Worm (Caenorhabditis elegans): Measurements from ENCODE around the gene ZK285.2.
A peak's percentile ranks its signal among the peaks of the same experiment; 100 is the strongest.

The ZK285.2 gene

ce11 chrV:16022600-16022999 lies 24.1 kb upstream of the ZK285.2 start (continued):
- TF ChIP-seq mdl-1 (tag; optimal IDR thresholded peaks at IDR 0.05) (no peak), sptf-1 (tag; optimal IDR thresholded peaks at IDR 0.05) (no peak), skn-1 (tag; optimal IDR thresholded peaks at IDR 0.05) (peak; percentile 25), jun-1 (tag; optimal IDR thresholded peaks at IDR 0.05) (no peak), nhr-20 (tag; optimal IDR thresholded peaks at IDR 0.05) (peak; percentile 56), blmp-1 (tag; optimal IDR thresholded peaks at IDR 0.05) (no peak), aha-1 (tag; optimal IDR thresholded peaks at IDR 0.05) (no peak), fos-1 (tag; optimal IDR thresholded peaks at IDR 0.05) (no peak), ceh-82 (tag; optimal IDR thresholded peaks at IDR 0.05) (peak; percentile 15 to 52 (median 36)), nhr-77 (tag; optimal IDR thresholded peaks at IDR 0.05) (no peak), fkh-8 (tag; optimal IDR thresholded peaks at IDR 0.05) (no peak), ceh-88 (GFP tag; IDR thresholded peaks at IDR 0.05) (no peak), fkh-4 (tag; optimal IDR thresholded peaks at IDR 0.05; ENCODE audit: borderline replicate concordance) (peak; percentile 60), elt-2 (tag; optimal IDR thresholded peaks at IDR 0.05) (peak; percentile 16), nhr-71 (tag; optimal IDR thresholded peaks at IDR 0.05) (peak; percentile 73), zag-1 (tag; optimal IDR thresholded peaks at IDR 0.05) (no peak), efl-1 (optimal IDR thresholded peaks at IDR 0.05) (peak; percentile 92 to 95), efl-1 (GFP tag; optimal IDR thresholded peaks at IDR 0.05 in 1 of 2) (peak; percentile 92 to 99), ztf-4 (tag; optimal IDR thresholded peaks at IDR 0.05) (no peak), ceh-90 (tag; optimal IDR thresholded peaks at IDR 0.05) (peak; percentile 87), sox-4 (tag; optimal IDR thresholded peaks at IDR 0.05) (peak; percentile 51), dsc-1 (tag; optimal IDR thresholded peaks at IDR 0.05) (peak; percentile 52), dpl-1 (GFP tag; optimal IDR thresholded peaks at IDR 0.05) (peak; percentile 82 to 91 (median 88)), isw-1 (GFP tag; IDR thresholded peaks at IDR 0.05) (peak; percentile 49), ces-1 (GFP tag; optimal IDR thresholded peaks at IDR 0.05) (no peak), C16A3.4 (tag; optimal IDR thresholded peaks at IDR 0.05) (peak; percentile 1), swsn-7 (tag; optimal IDR thresholded peaks at IDR 0.05) (peak; percentile 52), ztf-11 (tag; optimal IDR thresholded peaks at IDR 0.05) (peak in 1 of 2 experiments; percentile 82), alr-1 (tag; optimal IDR thresholded peaks at IDR 0.05; ENCODE audit: borderline replicate concordance) (no peak), Y116A8C.19 (tag; optimal IDR thresholded peaks at IDR 0.05; ENCODE audit: borderline replicate concordance) (peak; percentile 30), sup-37 (GFP tag; optimal IDR thresholded peaks at IDR 0.05) (no peak), nhr-85 (tag) (peak; percentile 76), hlh-4 (tag; optimal IDR thresholded peaks at IDR 0.05) (no peak), lir-3 (tag; optimal IDR thresholded peaks at IDR 0.05; ENCODE audit: poor library complexity) (peak; percentile 84), unc-30 (tag; optimal IDR thresholded peaks at IDR 0.05) (no peak), snpc-4 (tag; optimal IDR thresholded peaks at IDR 0.05) (peak; percentile 68), unc-98 (GFP tag; IDR thresholded peaks at IDR 0.05) (peak; percentile 66), nhr-47 (tag; optimal IDR thresholded peaks at IDR 0.05) (peak; percentile 73), irx-1 (tag; optimal IDR thresholded peaks at IDR 0.05) (peak; percentile 72), ama-1 (optimal IDR thresholded peaks at IDR 0.05) (no peak), ceh-8 (GFP tag; optimal IDR thresholded peaks at IDR 0.05) (no peak)

DNA sequence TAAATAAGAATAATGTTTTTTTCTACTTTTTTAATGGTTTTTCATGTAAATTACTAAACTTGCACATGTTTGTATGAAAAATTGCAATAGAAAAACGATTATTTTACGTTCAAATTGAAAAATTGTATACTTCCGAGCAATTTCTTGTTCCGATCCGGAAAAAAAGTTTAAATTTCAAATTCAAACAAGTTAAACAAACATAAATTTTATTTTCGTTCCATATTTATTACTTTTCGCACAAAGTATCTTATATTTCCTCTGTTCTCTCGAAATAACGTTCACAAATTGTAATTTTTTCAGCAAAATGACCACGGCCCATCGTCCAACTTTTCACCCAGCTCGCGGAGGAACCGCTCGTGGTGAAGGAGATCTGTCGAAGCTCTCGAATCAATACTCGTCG lies 23.6 kb upstream of the ZK285.2 start, which contains the start of gene cwc-15:
TSS of gene cwc-15 (plus strand) at position 301 of the 400 bp plus-strand sequence.
- no peak for TF ChIP-seq nhr-20 (tag; optimal IDR thresholded peaks at IDR 0.05)
- no peak for TF ChIP-seq egl-13 (tag; optimal IDR thresholded peaks at IDR 0.05)
- no peak for TF ChIP-seq lin-14 (GFP tag; optimal IDR thresholded peaks at IDR 0.05)
- TF ChIP-seq nhr-28 (tag; optimal IDR thresholded peaks at IDR 0.05) = no peak
- TF ChIP-seq ceh-90 (tag; optimal IDR thresholded peaks at IDR 0.05) = no peak
- no peak for TF ChIP-seq ceh-63 (GFP tag; optimal IDR thresholded peaks at IDR 0.05)
- TF ChIP-seq skn-1 (tag; optimal IDR thresholded peaks at IDR 0.05) = no peak
- no peak for TF ChIP-seq ets-5 (GFP tag; IDR thresholded peaks at IDR 0.05)
- no peak for TF ChIP-seq unc-98 (GFP tag; IDR thresholded peaks at IDR 0.05)
- no peak for TF ChIP-seq swsn-7 (tag; optimal IDR thresholded peaks at IDR 0.05)
- TF ChIP-seq lin-39 (tag; optimal IDR thresholded peaks at IDR 0.05) = no peak
- no peak for TF ChIP-seq sptf-1 (tag; optimal IDR thresholded peaks at IDR 0.05)
- TF ChIP-seq lir-3 (tag; optimal IDR thresholded peaks at IDR 0.05; ENCODE audit: poor library complexity) = no peak
- TF ChIP-seq vab-15 (tag; optimal IDR thresholded peaks at IDR 0.05) = no peak
- TF ChIP-seq snpc-4 (tag; optimal IDR thresholded peaks at IDR 0.05) = no peak
- TF ChIP-seq sup-37 (GFP tag; optimal IDR thresholded peaks at IDR 0.05) = no peak
- no peak for TF ChIP-seq tlp-1 (tag; optimal IDR thresholded peaks at IDR 0.05)
- TF ChIP-seq sox-4 (tag; optimal IDR thresholded peaks at IDR 0.05) = no peak
- no peak for TF ChIP-seq lsy-2 (tag; optimal IDR thresholded peaks at IDR 0.05)
